Fruit fly (Drosophila melanogaster): ENCODE results near the gene CG8773.

The CG8773 gene

DNA sequence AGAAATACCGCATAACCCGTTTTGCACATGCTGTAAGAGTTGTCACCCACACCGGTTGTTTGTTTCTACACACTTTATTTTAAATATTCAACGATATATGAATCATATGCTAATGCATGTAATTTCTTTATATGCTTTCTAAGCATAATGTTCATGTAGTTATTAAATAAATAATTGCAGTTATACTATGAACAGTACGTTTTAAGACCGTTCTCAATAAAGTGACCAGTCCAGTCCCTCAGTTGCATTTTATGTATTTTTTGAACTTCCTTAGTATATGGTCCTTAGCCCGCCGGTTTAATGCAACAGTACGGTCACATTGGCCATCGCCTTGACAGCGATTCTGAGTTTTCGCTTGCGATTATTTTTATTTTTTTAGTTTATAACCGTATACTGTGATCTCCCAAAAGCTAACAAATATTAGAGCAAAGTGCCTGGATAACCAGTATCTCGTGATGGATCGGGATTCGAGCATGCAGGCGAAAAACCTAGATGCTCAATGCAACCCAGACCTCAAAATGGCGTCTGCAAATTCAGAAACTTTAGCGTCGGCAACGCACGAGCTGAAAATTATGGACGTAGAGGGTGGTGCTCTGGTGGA lies 30.4 kb upstream of the CG8773 start, which contains the start of gene Ravus:
Gene Ravus (minus strand): TSS at position 1 of the 601 bp plus-strand sequence.
- TF ChIP-seq CG8632 (GFP tag; optimal IDR thresholded peaks at IDR 0.05) (no peak), Gug (GFP tag; IDR thresholded peaks at IDR 0.05) (no peak), cyc (GFP tag; optimal IDR thresholded peaks at IDR 0.05) (peak; percentile 52), Eip75B (GFP tag; optimal IDR thresholded peaks at IDR 0.05) (no peak), CG34406 (GFP tag; optimal IDR thresholded peaks at IDR 0.05) (no peak), Hr39 (GFP tag; optimal IDR thresholded peaks at IDR 0.05) (no peak), acj6 (GFP tag; optimal IDR thresholded peaks at IDR 0.05) (no peak), CG7368 (GFP tag; optimal IDR thresholded peaks at IDR 0.05) (peak; percentile 20), dsx (GFP tag; optimal IDR thresholded peaks at IDR 0.05; ENCODE audit: poor library complexity, severe bottlenecking) (no peak), Sox102F (GFP tag; optimal IDR thresholded peaks at IDR 0.05) (no peak), lz (GFP tag; optimal IDR thresholded peaks at IDR 0.05) (no peak), Ets96B (tag; optimal IDR thresholded peaks at IDR 0.05) (peak; percentile 42), Ets21C (GFP tag; optimal IDR thresholded peaks at IDR 0.05) (no peak), Eip93F (GFP tag; optimal IDR thresholded peaks at IDR 0.05) (no peak), CG15336 (GFP tag; IDR thresholded peaks at IDR 0.05) (no peak), CG11762 (GFP tag; optimal IDR thresholded peaks at IDR 0.05; ENCODE audit: insufficient read depth) (peak; percentile 34), topi (GFP tag; optimal IDR thresholded peaks at IDR 0.05) (no peak), svp (GFP tag) (peak; percentile 79), Hr4 (GFP tag; optimal IDR thresholded peaks at IDR 0.05) (no peak), CG6792 (GFP tag; optimal IDR thresholded peaks at IDR 0.05) (peak; percentile 15), Lpt (GFP tag; optimal IDR thresholded peaks at IDR 0.05) (no peak), Sox15 (GFP tag; optimal IDR thresholded peaks at IDR 0.05) (peak; percentile 36), CG6163 (GFP tag; IDR thresholded peaks at IDR 0.05) (no peak), achi (GFP tag; optimal IDR thresholded peaks at IDR 0.05) (peak; percentile 72), Eip78C (GFP tag) (peak; percentile 76), CG3032 (tag; optimal IDR thresholded peaks at IDR 0.05) (peak; percentile 63), Sox14 (GFP tag; optimal IDR thresholded peaks at IDR 0.05) (peak; percentile 69), CG10631 (GFP tag; optimal IDR thresholded peaks at IDR 0.05) (no peak), pdm3 (GFP tag; optimal IDR thresholded peaks at IDR 0.05) (no peak), fd85E (GFP tag; optimal IDR thresholded peaks at IDR 0.05) (no peak), ss (GFP tag; optimal IDR thresholded peaks at IDR 0.05) (no peak), CG1621 (tag; optimal IDR thresholded peaks at IDR 0.05) (no peak), esn (GFP tag; optimal IDR thresholded peaks at IDR 0.05) (peak; percentile 61), CG11902 (GFP tag; optimal IDR thresholded peaks at IDR 0.05) (no peak), CG31627 (GFP tag; optimal IDR thresholded peaks at IDR 0.05) (peak; percentile 70), salr (GFP tag; optimal IDR thresholded peaks at IDR 0.05) (no peak), spab (GFP tag; optimal IDR thresholded peaks at IDR 0.05) (no peak), Hr38 (GFP tag; optimal IDR thresholded peaks at IDR 0.05) (no peak), eg (GFP tag; IDR thresholded peaks at IDR 0.05) (peak; percentile 30; the same call in 1 of the 3 replicates), CG8319 (GFP tag; optimal IDR thresholded peaks at IDR 0.05) (no peak), OdsH (GFP tag; optimal IDR thresholded peaks at IDR 0.05) (no peak), CG9139 (GFP tag; optimal IDR thresholded peaks at IDR 0.05) (no peak)

DNA sequence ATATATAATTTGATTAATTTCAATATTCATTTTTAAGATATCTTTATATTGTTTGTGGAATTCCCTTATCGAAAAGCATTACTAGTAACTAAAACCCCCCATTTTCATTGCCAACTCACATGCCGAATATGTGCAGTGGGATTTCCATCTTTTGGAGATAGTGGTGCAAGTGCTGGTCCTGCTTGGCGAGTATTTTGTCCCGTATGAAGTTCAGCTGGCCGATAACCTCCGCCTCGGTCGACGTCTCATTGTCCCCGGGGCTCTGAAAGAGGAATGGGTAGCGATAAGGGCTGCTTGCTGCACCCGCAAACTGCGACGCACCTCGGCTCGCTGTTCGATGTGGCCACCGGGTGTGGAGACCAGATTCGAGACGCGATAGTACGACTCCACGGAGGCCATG lies 23.9 kb upstream of the CG8773 start:
- TF ChIP-seq svp (GFP tag) (peak; percentile 100), lz (GFP tag; optimal IDR thresholded peaks at IDR 0.05) (no peak), CG9139 (GFP tag; optimal IDR thresholded peaks at IDR 0.05) (no peak), Sox14 (GFP tag; optimal IDR thresholded peaks at IDR 0.05) (peak; percentile 7), Eip78C (GFP tag) (peak; percentile 1), Met (GFP tag; optimal IDR thresholded peaks at IDR 0.05) (no peak), CG6792 (GFP tag; optimal IDR thresholded peaks at IDR 0.05) (no peak), esn (GFP tag; optimal IDR thresholded peaks at IDR 0.05) (no peak), achi (GFP tag; optimal IDR thresholded peaks at IDR 0.05) (no peak)

All from whole organism, prepupa.